Worm (Caenorhabditis elegans) whole organism, late embryonic: ENCODE measurements around the gene ptr-4.
A peak's percentile ranks its signal among the peaks of the same experiment; 100 is the strongest.

Experiments
- C08G9.2 ChIP-seq: sonication (generic microtip); optimal IDR thresholded peaks from 2 replicates; lab custom pipeline; 2016; ENCODE audit warnings: mild to moderate bottlenecking, missing genetic modification characterization, moderate library complexity, missing compliant biosample characterization
- K02D7.2 ChIP-seq: sonication (generic microtip); optimal IDR thresholded peaks from 2 replicates; lab custom pipeline; 2017; ENCODE audit warnings: mild to moderate bottlenecking, missing genetic modification characterization, missing compliant biosample characterization
- T23F11.4 ChIP-seq: fragments of 200-800 bp; sonication (Bioruptor generic); optimal IDR thresholded peaks from 2 replicates; lab custom pipeline; 2018; ENCODE audit warnings: mild to moderate bottlenecking, missing genetic modification characterization, missing compliant biosample characterization
- Y22D7AL.16 ChIP-seq: sonication (generic microtip); optimal IDR thresholded peaks from 2 replicates; lab custom pipeline; 2016; ENCODE audit warnings: missing genetic modification characterization, missing compliant biosample characterization
- ama-1 ChIP-seq: fragments of 150-350 bp; optimal IDR thresholded peaks from 2 replicates; lab custom pipeline; 2014
- ceh-18 ChIP-seq: sonication (generic microtip); optimal IDR thresholded peaks from 2 replicates; lab custom pipeline; 2016; ENCODE audit warnings: missing genetic modification characterization, missing compliant biosample characterization
- ceh-19 ChIP-seq: fragments of 200-800 bp; sonication (Bioruptor generic); optimal IDR thresholded peaks from 2 replicates; lab custom pipeline; 2018; ENCODE audit warnings: mild to moderate bottlenecking, missing genetic modification characterization, missing compliant biosample characterization
- ceh-45 ChIP-seq: fragments of 200-800 bp; sonication (Bioruptor generic); IDR thresholded peaks from 2 replicates; pipeline ENCODE4 v1.3.6; 2022; ENCODE audit warnings: missing genetic modification reagents, missing genetic modification characterization, missing compliant biosample characterization
- ceh-6 ChIP-seq: fragments of 200-800 bp; sonication (Bioruptor generic); optimal IDR thresholded peaks from 2 replicates; lab custom pipeline; 2018; ENCODE audit warnings: mild to moderate bottlenecking, missing genetic modification characterization, missing compliant biosample characterization
- ceh-9 ChIP-seq: sonication (generic microtip); optimal IDR thresholded peaks from 2 replicates; lab custom pipeline; 2016; ENCODE audit warnings: mild to moderate bottlenecking, missing genetic modification characterization, inconsistent platforms, missing compliant biosample characterization
- che-1 ChIP-seq: sonication (generic microtip); optimal IDR thresholded peaks from 2 replicates; lab custom pipeline; 2016; ENCODE audit warnings: mild to moderate bottlenecking, missing genetic modification characterization, missing compliant biosample characterization
- dmd-4 ChIP-seq: sonication (generic microtip); optimal IDR thresholded peaks from 2 replicates; lab custom pipeline; 2016; ENCODE audit warnings: borderline replicate concordance, missing genetic modification characterization, missing compliant biosample characterization
- elt-2 ChIP-seq: sonication (generic microtip); optimal IDR thresholded peaks from 2 replicates; lab custom pipeline; 2016; ENCODE audit warnings: missing genetic modification reagents, missing genetic modification characterization, missing compliant biosample characterization
- elt-4 ChIP-seq: sonication (generic microtip); optimal IDR thresholded peaks from 2 replicates; lab custom pipeline; 2016; ENCODE audit warnings: missing genetic modification characterization, missing compliant biosample characterization
- fkh-10 ChIP-seq: fragments of 150-350 bp; optimal IDR thresholded peaks from 2 replicates; lab custom pipeline; 2014; ENCODE audit warnings: missing biosample characterization, missing genetic modification reagents, missing genetic modification characterization
- fkh-6 ChIP-seq: sonication (generic microtip); optimal IDR thresholded peaks from 2 replicates; lab custom pipeline; 2016; ENCODE audit warnings: missing genetic modification characterization, missing compliant biosample characterization
- gmeb-2 ChIP-seq: sonication (generic microtip); optimal IDR thresholded peaks from 2 replicates; lab custom pipeline; 2016; ENCODE audit warnings: missing genetic modification characterization, inconsistent platforms, missing compliant biosample characterization
- hlh-13 ChIP-seq: fragments of 200-800 bp; sonication (Bioruptor generic); optimal IDR thresholded peaks from 2 replicates; lab custom pipeline; 2018; ENCODE audit warnings: mild to moderate bottlenecking, missing genetic modification characterization, missing compliant biosample characterization
- hlh-15 ChIP-seq: sonication (generic microtip); optimal IDR thresholded peaks from 2 replicates; lab custom pipeline; 2016; ENCODE audit warnings: missing genetic modification characterization, missing compliant biosample characterization
- hlh-30 ChIP-seq: sonication (generic microtip); optimal IDR thresholded peaks from 2 replicates; lab custom pipeline; 2017; ENCODE audit warnings: antibody characterized with exemption, missing genetic modification characterization, missing compliant biosample characterization; ENCODE audit not compliant: insufficient read depth
- hlh-6 ChIP-seq: sonication (generic microtip); optimal IDR thresholded peaks from 2 replicates; lab custom pipeline; 2016; ENCODE audit warnings: missing genotype, missing genetic modification characterization, missing compliant biosample characterization
- lim-6 ChIP-seq: sonication (generic microtip); optimal IDR thresholded peaks from 2 replicates; lab custom pipeline; 2016; ENCODE audit warnings: missing genetic modification characterization, missing compliant biosample characterization
- mec-3 ChIP-seq: sonication (generic microtip); optimal IDR thresholded peaks from 2 replicates; lab custom pipeline; 2016; ENCODE audit warnings: borderline replicate concordance, missing genetic modification characterization, missing compliant biosample characterization
- pat-9 ChIP-seq: fragments of 200-800 bp; sonication (Bioruptor generic); optimal IDR thresholded peaks from 2 replicates; lab custom pipeline; 2018; ENCODE audit warnings: mild to moderate bottlenecking, missing genetic modification characterization, moderate library complexity, missing compliant biosample characterization
- pax-1 ChIP-seq: fragments of 150-350 bp; optimal IDR thresholded peaks from 2 replicates; lab custom pipeline; 2014; ENCODE audit warnings: missing biosample characterization, missing genetic modification characterization
- syd-9 ChIP-seq: sonication (generic microtip); optimal IDR thresholded peaks from 2 replicates; lab custom pipeline; 2016; ENCODE audit warnings: mild to moderate bottlenecking, missing genetic modification characterization, moderate library complexity, missing compliant biosample characterization
- unc-86 ChIP-seq: sonication (generic microtip); optimal IDR thresholded peaks from 2 replicates; lab custom pipeline; 2016; ENCODE audit warnings: missing genetic modification characterization, missing compliant biosample characterization

The ptr-4 gene

ce11 chrX:6065936-6066452 lies at the start of gene ptr-4:
ptr-4 (minus strand) TSS chrX:6065986.
- TF ChIP-seq lim-6 (tag; lab: Kevin White, UChicago) (no peak), ama-1 (no peak), pax-1 (tag; lab: Kevin White, UChicago) (no peak)

- TF ChIP-seq hlh-30 (tag; lab: Kevin White, UChicago) (no peak), ceh-45 (GFP tag; lab: Robert Waterston, UW) (no peak), gmeb-2 (no peak), unc-86 (no peak), syd-9 (tag; lab: Kevin White, UChicago) (no peak)
These were observed 49.7 kb upstream of the ptr-4 start, which contains the start of gene C15H9.3 for ce11 chrX:6115502-6115901. C15H9.3 (plus strand) TSS chrX:6115802.

- peak; percentile 4 for TF ChIP-seq elt-2 (tag; lab: Kevin White, UChicago)
- TF ChIP-seq ceh-45 (GFP tag; lab: Robert Waterston, UW), result no peak
These were observed 47.0 kb upstream of the ptr-4 start, which contains the start of gene prx-3 for ce11 chrX:6112817-6113216. prx-3 (minus strand) TSS chrX:6112917.

DNA sequence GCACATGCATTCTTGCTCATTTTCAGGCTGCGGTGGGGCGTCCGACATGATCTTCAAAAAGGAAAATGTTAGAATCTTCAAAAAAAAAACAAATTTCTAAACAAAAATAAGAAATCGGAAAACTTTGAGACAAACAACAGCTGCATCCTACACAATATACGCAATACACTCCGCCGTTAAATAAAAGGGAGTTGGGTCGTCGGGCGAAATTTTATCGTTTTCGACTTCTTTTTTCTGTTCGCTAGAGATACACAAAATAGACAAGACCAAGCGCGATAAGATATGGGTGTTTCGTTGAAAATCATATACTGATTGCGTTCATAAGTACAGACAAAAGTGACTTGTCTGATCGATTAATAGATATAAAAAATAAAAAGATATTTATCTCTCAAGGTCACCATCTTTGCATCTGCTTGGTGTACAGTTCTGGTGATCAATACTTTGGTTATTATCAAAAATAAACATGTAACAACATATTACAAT lies 43.5 kb upstream of the ptr-4 start, which contains the start of gene kynu-1:
TSS of gene kynu-1 (minus strand) at position 51 of the 483 bp plus-strand sequence.
- TF ChIP-seq elt-2 (tag; lab: Kevin White, UChicago) (peak; percentile 48), Y22D7AL.16 (no peak)

DNA sequence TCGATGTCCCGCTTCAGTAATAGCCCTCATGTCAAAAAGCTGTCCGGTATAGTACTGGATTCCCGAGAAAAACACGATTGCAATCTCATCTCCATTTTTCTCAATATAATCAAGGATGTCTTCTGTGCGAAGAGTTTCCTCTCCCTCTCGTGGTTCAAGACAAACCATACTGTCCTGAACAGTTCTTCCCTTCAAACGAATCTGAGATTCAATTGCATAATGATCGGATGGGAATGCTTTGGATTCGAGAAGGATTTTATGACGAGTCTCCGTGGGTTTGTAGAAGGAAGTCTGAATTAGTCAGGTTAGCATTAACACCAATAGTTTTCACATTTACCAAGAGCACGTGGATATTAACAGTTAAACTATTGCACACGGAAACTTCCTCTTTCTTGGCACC lies 42.2 kb upstream of the ptr-4 start:
- no peak for TF ChIP-seq ceh-9 (tag; lab: Kevin White, UChicago)
- no peak for TF ChIP-seq ceh-19 (GFP tag; lab: Kevin White, UChicago)
- no peak for TF ChIP-seq hlh-15 (tag; lab: Kevin White, UChicago)
- TF ChIP-seq hlh-6 (tag; lab: Kevin White, UChicago), result no peak
- TF ChIP-seq C08G9.2, result no peak
- no peak for TF ChIP-seq elt-4 (tag; lab: Kevin White, UChicago)
- TF ChIP-seq elt-2 (tag; lab: Kevin White, UChicago), result no peak

DNA sequence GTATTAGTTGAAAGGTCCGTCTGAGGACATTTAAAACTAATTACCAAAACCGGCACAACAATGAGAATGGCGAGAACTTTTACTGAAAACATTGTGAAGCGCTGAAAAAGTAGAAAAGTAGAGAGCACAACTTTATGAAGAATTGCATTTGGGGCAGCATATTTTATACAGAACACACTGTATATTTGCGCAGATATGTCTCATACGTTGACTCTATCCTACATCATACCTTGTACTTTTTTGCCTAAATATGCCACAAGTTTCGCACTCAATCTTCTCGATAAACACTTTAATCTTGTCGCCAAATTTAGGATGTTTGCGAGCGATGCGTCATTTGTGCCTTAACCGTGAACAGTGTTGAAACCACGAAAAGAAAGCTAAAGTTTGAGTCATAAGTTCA lies 37.5 kb upstream of the ptr-4 start, which contains the start of gene C15H9.11:
TSS of gene C15H9.11 (minus strand) at position 101 of the 400 bp plus-strand sequence.
- TF ChIP-seq ceh-18 (tag; lab: Kevin White, UChicago), result no peak
- no peak for TF ChIP-seq T23F11.4 (GFP tag; lab: Kevin White, UChicago)
- no peak for TF ChIP-seq pat-9
- TF ChIP-seq ceh-9 (tag; lab: Kevin White, UChicago), result no peak
- no peak for TF ChIP-seq che-1 (tag; lab: Kevin White, UChicago)
- TF ChIP-seq dmd-4 (tag; lab: Kevin White, UChicago), result no peak
- no peak for TF ChIP-seq Y22D7AL.16
- TF ChIP-seq fkh-10 (GFP tag; lab: Kevin White, UChicago), result no peak
- TF ChIP-seq mec-3 (tag; lab: Kevin White, UChicago), result no peak
- no peak for TF ChIP-seq hlh-6 (tag; lab: Kevin White, UChicago)
- no peak for TF ChIP-seq hlh-15 (tag; lab: Kevin White, UChicago)
- TF ChIP-seq K02D7.2 (tag; lab: Kevin White, UChicago), result no peak
- TF ChIP-seq C08G9.2, result no peak
- TF ChIP-seq elt-2 (tag; lab: Kevin White, UChicago), result no peak
- TF ChIP-seq fkh-6 (tag; lab: Kevin White, UChicago), result no peak
- TF ChIP-seq syd-9 (tag; lab: Kevin White, UChicago), result no peak
- TF ChIP-seq hlh-13 (GFP tag; lab: Kevin White, UChicago), result no peak
- TF ChIP-seq elt-4 (tag; lab: Kevin White, UChicago), result no peak
- TF ChIP-seq ceh-6 (GFP tag; lab: Kevin White, UChicago), result no peak
